Worm (Caenorhabditis elegans): ENCODE data around the gene fbxa-131.

ce11 chrV:19759282-19759681 lies 21.1 kb downstream of the fbxa-131 start:
- TF ChIP-seq nhr-90 (tag; optimal IDR thresholded peaks at IDR 0.05; ENCODE audit: poor library complexity) = no peak
- no peak for TF ChIP-seq zag-1 (tag; optimal IDR thresholded peaks at IDR 0.05)
- no peak for TF ChIP-seq fos-1 (tag; optimal IDR thresholded peaks at IDR 0.05)
- no peak for TF ChIP-seq ztf-4 (tag; optimal IDR thresholded peaks at IDR 0.05)
- TF ChIP-seq egl-27 (tag; optimal IDR thresholded peaks at IDR 0.05) = no peak
- TF ChIP-seq dpl-1 (GFP tag; optimal IDR thresholded peaks at IDR 0.05) = no peak

All from whole organism, L1 larva.